Worm (Caenorhabditis elegans): ENCODE results near the gene C05D11.8.

Gene C05D11.8

ce11 chrIII:6405121-6405520 is 22.0 kb downstream of the C05D11.8 start (continued):
- TF ChIP-seq nhr-41 (GFP tag; IDR thresholded peaks at IDR 0.05) (no peak), mxl-3 (GFP tag; optimal IDR thresholded peaks at IDR 0.05) (no peak), dmd-6 (GFP tag; IDR thresholded peaks at IDR 0.05) (no peak), ceh-20 (GFP tag; IDR thresholded peaks at IDR 0.05) (peak; percentile 29; the same call in 1 of the 2 replicates), D1046.2 (GFP tag; IDR thresholded peaks at IDR 0.05) (no peak), nhr-76 (tag; optimal IDR thresholded peaks at IDR 0.05) (no peak), pha-4 (GFP tag; IDR thresholded peaks at IDR 0.05) (no peak), pha-4 (tag; optimal IDR thresholded peaks at IDR 0.05) (no peak), php-3 (GFP tag; IDR thresholded peaks at IDR 0.05) (no peak), egl-43 (GFP tag; IDR thresholded peaks at IDR 0.05) (no peak), Y105C5A.15 (GFP tag; IDR thresholded peaks at IDR 0.05) (no peak), lin-1 (GFP tag; IDR thresholded peaks at IDR 0.05) (no peak), nhr-28 (tag; optimal IDR thresholded peaks at IDR 0.05) (no peak), daf-8 (GFP tag; IDR thresholded peaks at IDR 0.05) (no peak), F44E2.7 (GFP tag; IDR thresholded peaks at IDR 0.05) (no peak), zfp-2 (tag; optimal IDR thresholded peaks at IDR 0.05) (no peak), tag-97 (GFP tag; IDR thresholded peaks at IDR 0.05) (no peak), hmg-1.1 (GFP tag; IDR thresholded peaks at IDR 0.05) (no peak), F49E8.2 (tag; optimal IDR thresholded peaks at IDR 0.05; ENCODE audit: borderline replicate concordance) (no peak), nhr-11 (tag; optimal IDR thresholded peaks at IDR 0.05) (peak; percentile 52), nhr-111 (GFP tag; optimal IDR thresholded peaks at IDR 0.05) (no peak), mdt-29 (GFP tag; IDR thresholded peaks at IDR 0.05) (no peak), sdz-12 (GFP tag; optimal IDR thresholded peaks at IDR 0.05) (no peak), attf-4 (tag; optimal IDR thresholded peaks at IDR 0.05) (no peak)

DNA sequence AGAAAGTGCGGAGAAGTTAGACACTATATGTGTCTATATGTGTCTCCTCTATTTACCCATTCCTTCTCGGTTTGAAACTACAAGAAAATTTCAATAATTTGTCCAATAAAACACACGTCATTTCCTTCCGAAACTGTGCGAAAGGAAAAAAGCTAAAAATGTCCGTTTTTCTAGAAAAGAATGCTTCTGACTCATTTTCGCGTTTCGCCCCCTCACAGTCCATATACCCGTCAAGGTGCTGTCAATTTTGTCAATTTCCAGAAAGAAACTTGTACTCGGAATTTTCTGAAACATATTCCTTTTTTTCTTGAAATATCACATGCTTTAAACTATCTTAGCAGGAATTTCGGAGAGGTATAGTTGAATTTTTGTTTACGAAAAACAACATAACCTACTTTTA is 24.3 kb downstream of the C05D11.8 start:
- TF ChIP-seq F37D6.2 (tag; optimal IDR thresholded peaks at IDR 0.05) (no peak), dmd-6 (GFP tag; IDR thresholded peaks at IDR 0.05) (peak; percentile 67), daf-12 (tag; optimal IDR thresholded peaks at IDR 0.05) (no peak), mdt-29 (GFP tag; IDR thresholded peaks at IDR 0.05) (peak; percentile 34; the same call in 1 of the 2 replicates), aha-1 (tag) (peak; percentile 56), zfp-2 (tag; optimal IDR thresholded peaks at IDR 0.05) (no peak), unc-62 (GFP tag; optimal IDR thresholded peaks at IDR 0.05 in 1 of 2) (peak in 1 of 2 experiments; percentile 83), unc-62 (tag; optimal IDR thresholded peaks at IDR 0.05) (no peak)

- TF ChIP-seq daf-16 (GFP tag; optimal IDR thresholded peaks at IDR 0.05), result peak in 1 of 2 experiments; percentile 64
- no peak for TF ChIP-seq daf-16 (tag; optimal IDR thresholded peaks at IDR 0.05)
- TF ChIP-seq F10B5.3 (tag; optimal IDR thresholded peaks at IDR 0.05), result no peak
- peak in 1 of 2 experiments; percentile 74 for TF ChIP-seq unc-62 (GFP tag; optimal IDR thresholded peaks at IDR 0.05 in 1 of 2)
- no peak for TF ChIP-seq unc-62 (tag; optimal IDR thresholded peaks at IDR 0.05)
- TF ChIP-seq cey-2 (tag; optimal IDR thresholded peaks at IDR 0.05; ENCODE audit: borderline replicate concordance, insufficient read depth), result no peak
- TF ChIP-seq hlh-11 (tag; optimal IDR thresholded peaks at IDR 0.05), result peak; percentile 35
Observed at ce11 chrIII:6402346-6402745, 24.8 kb downstream of the C05D11.8 start.

DNA sequence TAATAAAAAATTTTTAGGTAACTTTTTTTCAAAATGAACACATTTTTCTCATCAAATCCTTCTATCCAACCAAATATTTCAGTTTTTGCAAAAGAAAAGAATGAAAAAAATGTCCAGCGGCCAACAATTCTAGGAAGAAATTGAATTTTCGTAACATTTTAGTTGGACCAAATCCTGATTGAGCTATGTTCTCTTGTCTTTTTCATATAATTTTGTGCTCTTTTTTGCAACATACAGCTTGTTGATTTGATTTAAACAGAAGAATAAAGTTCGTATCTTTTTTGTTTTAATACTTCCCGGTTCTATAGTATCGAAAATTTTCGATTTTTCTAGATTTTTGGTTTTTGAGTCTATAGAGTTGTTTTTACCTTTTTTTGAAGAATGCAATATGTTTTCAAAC is 27.7 kb downstream of the C05D11.8 start:
- TF ChIP-seq fkh-10 (GFP tag; optimal IDR thresholded peaks at IDR 0.05) (peak; percentile 73), R02D3.7 (tag; optimal IDR thresholded peaks at IDR 0.05) (no peak), lin-15B (tag; optimal IDR thresholded peaks at IDR 0.05) (no peak)

All from whole organism, L4 larva.